Worm (Caenorhabditis elegans) whole organism, L4 larva: ENCODE measurements around the gene F35H10.10.

Source experiments
- D1046.2 ChIP-seq: fragments of 200-800 bp; sonication (Bioruptor generic); IDR thresholded peaks from 2 replicates; pipeline ENCODE4 v1.3.6; 2022; ENCODE audit warnings: missing genetic modification characterization, missing compliant biosample characterization
- F37D6.2 ChIP-seq: sonication (generic microtip); optimal IDR thresholded peaks from 2 replicates; lab custom pipeline; 2016; ENCODE audit warnings: mild to moderate bottlenecking, missing genetic modification characterization, missing compliant biosample characterization
- R02D3.7 ChIP-seq: fragments of 150-350 bp; sonication (generic microtip); optimal IDR thresholded peaks from 3 replicates; lab custom pipeline; 2014; ENCODE audit warnings: missing biosample characterization, missing genetic modification characterization
- T26A8.4 ChIP-seq: fragments of 200-800 bp; sonication (Bioruptor generic); IDR thresholded peaks from 2 replicates; pipeline ENCODE4 v1.3.6; 2022; ENCODE audit warnings: missing genetic modification characterization, missing compliant biosample characterization
- Y48G9A.11 ChIP-seq: fragments of 200-800 bp; sonication (Bioruptor generic); IDR thresholded peaks from 2 replicates; pipeline ENCODE4 v1.3.6; 2022; ENCODE audit warnings: missing genetic modification reagents, missing genetic modification characterization, missing compliant biosample characterization
- Y75B8A.6 ChIP-seq: fragments of 200-800 bp; sonication (Bioruptor generic); IDR thresholded peaks from 2 replicates; pipeline ENCODE4 v1.3.6; 2022; ENCODE audit warnings: missing genetic modification reagents, missing genetic modification characterization, missing compliant biosample characterization
- ZK546.5 ChIP-seq, 2 experiments: sonication (generic microtip); optimal IDR thresholded peaks; 2 replicates each; lab custom pipeline; 2017; ENCODE audit warnings: missing biosample characterization in 2 of 2, missing genetic modification characterization in 2 of 2
- aha-1 ChIP-seq: fragments of 150-350 bp; peaks from one replicate; lab custom pipeline; 2014; ENCODE audit warnings: missing biosample characterization, missing genetic modification characterization
- aly-2 ChIP-seq: sonication (generic microtip); optimal IDR thresholded peaks from 2 replicates; lab custom pipeline; 2018; ENCODE audit warnings: missing biosample characterization, missing genetic modification characterization
- arid-1 ChIP-seq: fragments of 200-800 bp; sonication (Bioruptor generic); conservative IDR thresholded peaks from 2 replicates; pipeline ENCODE4 v1.3.6; 2022; ENCODE audit warnings: missing genetic modification reagents, missing genetic modification characterization, missing compliant biosample characterization
- attf-4 ChIP-seq: sonication (generic microtip); optimal IDR thresholded peaks from 3 replicates; lab custom pipeline; 2017; ENCODE audit warnings: missing biosample characterization, missing genetic modification characterization
- ceh-28 ChIP-seq: fragments of 150-350 bp; optimal IDR thresholded peaks from 2 replicates; lab custom pipeline; 2014; ENCODE audit warnings: missing biosample characterization, missing genetic modification reagents, missing genetic modification characterization
- cey-2 ChIP-seq: sonication (generic microtip); optimal IDR thresholded peaks from 3 replicates; lab custom pipeline; 2017; ENCODE audit warnings: missing genetic modification characterization, mild to moderate bottlenecking, missing compliant biosample characterization, antibody characterized with exemption, borderline replicate concordance; ENCODE audit not compliant: insufficient read depth
- ctbp-1 ChIP-seq: fragments of 200-800 bp; sonication (Bioruptor generic); IDR thresholded peaks from 2 replicates; pipeline ENCODE4 v1.3.6; 2022; ENCODE audit warnings: missing genetic modification reagents, missing genetic modification characterization, missing compliant biosample characterization
- daf-19 ChIP-seq: fragments of 200-800 bp; sonication (Bioruptor generic); conservative IDR thresholded peaks from 2 replicates; pipeline ENCODE4 v1.3.6; 2022; ENCODE audit warnings: missing genetic modification characterization, missing compliant biosample characterization
- dpl-1 ChIP-seq: fragments of 150-350 bp; optimal IDR thresholded peaks from 2 replicates; lab custom pipeline; 2014; ENCODE audit warnings: missing biosample characterization, missing genetic modification reagents, missing genetic modification characterization
- duxl-1 ChIP-seq: sonication (generic microtip); optimal IDR thresholded peaks from 2 replicates; lab custom pipeline; 2016; ENCODE audit warnings: mild to moderate bottlenecking, missing genetic modification characterization, moderate library complexity, missing compliant biosample characterization; ENCODE audit not compliant: poor library complexity
- hlh-11 ChIP-seq: fragments of 200-800 bp; sonication (Bioruptor generic); optimal IDR thresholded peaks from 2 replicates; lab custom pipeline; 2018; ENCODE audit warnings: mild to moderate bottlenecking, missing genetic modification characterization, missing compliant biosample characterization
- hlh-30 ChIP-seq: sonication (generic microtip); optimal IDR thresholded peaks from 2 replicates; lab custom pipeline; 2017; ENCODE audit warnings: antibody characterized with exemption, mild to moderate bottlenecking, missing genetic modification characterization, missing compliant biosample characterization; ENCODE audit not compliant: insufficient read depth
- lin-29 ChIP-seq: fragments of 200-800 bp; sonication (Bioruptor generic); IDR thresholded peaks from 2 replicates; pipeline ENCODE4 v1.3.6; 2022; ENCODE audit warnings: missing genetic modification reagents, missing genetic modification characterization, missing compliant biosample characterization
- lin-39 ChIP-seq: fragments of 150-350 bp; optimal IDR thresholded peaks from 2 replicates; lab custom pipeline; 2014; ENCODE audit warnings: missing biosample characterization, missing genetic modification reagents, missing genetic modification characterization
- mdt-29 ChIP-seq: fragments of 200-800 bp; sonication (Bioruptor generic); IDR thresholded peaks from 2 replicates; pipeline ENCODE4 v1.3.6; 2022; ENCODE audit warnings: missing genetic modification reagents, missing genetic modification characterization, missing compliant biosample characterization
- mep-1 ChIP-seq: fragments of 150-350 bp; sonication (generic microtip); optimal IDR thresholded peaks from 3 replicates; lab custom pipeline; 2014; ENCODE audit warnings: missing biosample characterization, missing genetic modification characterization
- mxl-2 ChIP-seq: fragments of 200-800 bp; sonication (Bioruptor generic); conservative IDR thresholded peaks from 2 replicates; pipeline ENCODE4 v1.3.6; 2022; ENCODE audit warnings: missing genetic modification reagents, missing genetic modification characterization, missing compliant biosample characterization
- mxl-3 ChIP-seq: fragments of 200-800 bp; sonication (Bioruptor generic); optimal IDR thresholded peaks from 2 replicates; lab custom pipeline; 2018; ENCODE audit warnings: mild to moderate bottlenecking, missing genetic modification characterization, missing compliant biosample characterization
- nhr-11 ChIP-seq: fragments of 150-350 bp; optimal IDR thresholded peaks from 2 replicates; lab custom pipeline; 2014; ENCODE audit warnings: missing biosample characterization, missing genetic modification characterization
- nhr-111 ChIP-seq: fragments of 200-800 bp; sonication (Bioruptor generic); optimal IDR thresholded peaks from 2 replicates; lab custom pipeline; 2018; ENCODE audit warnings: mild to moderate bottlenecking, missing genetic modification characterization, missing compliant biosample characterization
- nhr-25 ChIP-seq: sonication (generic microtip); optimal IDR thresholded peaks from 2 replicates; lab custom pipeline; 2017; ENCODE audit warnings: missing genetic modification characterization, mild to moderate bottlenecking, missing compliant biosample characterization, antibody characterized with exemption, moderate library complexity, borderline replicate concordance; ENCODE audit not compliant: insufficient read depth
- nhr-6 ChIP-seq: fragments of 150-350 bp; optimal IDR thresholded peaks from 2 replicates; lab custom pipeline; 2014; ENCODE audit warnings: missing biosample characterization, missing genetic modification characterization
- php-3 ChIP-seq: fragments of 200-800 bp; sonication (Bioruptor generic); IDR thresholded peaks from 2 replicates; pipeline ENCODE4 v1.3.6; 2022; ENCODE audit warnings: missing genetic modification reagents, missing genetic modification characterization, missing compliant biosample characterization
- rbr-2 ChIP-seq: sonication (generic microtip); optimal IDR thresholded peaks from 2 replicates; lab custom pipeline; 2016; ENCODE audit warnings: missing genotype, missing genetic modification characterization, missing compliant biosample characterization
- saeg-2 ChIP-seq: fragments of 200-800 bp; sonication (Bioruptor generic); IDR thresholded peaks from 2 replicates; pipeline ENCODE4 v1.3.6; 2022; ENCODE audit warnings: missing genetic modification reagents, missing genetic modification characterization, missing compliant biosample characterization
- set-16 ChIP-seq: fragments of 200-800 bp; sonication (Bioruptor generic); IDR thresholded peaks from 2 replicates; pipeline ENCODE4 v1.3.6; 2022; ENCODE audit warnings: missing genetic modification reagents, missing genetic modification characterization, missing compliant biosample characterization
- snpc-4 ChIP-seq: fragments of 150-350 bp; optimal IDR thresholded peaks from 2 replicates; lab custom pipeline; 2014; ENCODE audit warnings: missing biosample characterization, missing genetic modification characterization
- spr-1 ChIP-seq: sonication (generic microtip); optimal IDR thresholded peaks from 2 replicates; lab custom pipeline; 2016; ENCODE audit warnings: mild to moderate bottlenecking, missing genetic modification characterization, missing compliant biosample characterization
- spr-3 ChIP-seq: fragments of 200-800 bp; sonication (Bioruptor generic); optimal IDR thresholded peaks from 2 replicates; lab custom pipeline; 2018; ENCODE audit warnings: mild to moderate bottlenecking, missing genetic modification characterization, missing compliant biosample characterization
- unc-130 ChIP-seq: sonication (generic microtip); optimal IDR thresholded peaks from 2 replicates; lab custom pipeline; 2016; ENCODE audit warnings: missing genetic modification reagents, missing genetic modification characterization, missing compliant biosample characterization
- unc-62 ChIP-seq, 3 experiments: fragments of 150-350 bp in 1 of 3; sonication (generic microtip); optimal IDR thresholded peaks in 2 of 3; peaks in 1 of 3; 1 replicate in 1 of 3; 2 replicates in 2 of 3; lab custom pipeline; 2014 to 2017; ENCODE audit warnings: missing biosample characterization in 3 of 3, missing genetic modification characterization in 3 of 3, missing genetic modification reagents in 3 of 3, missing genotype in 1 of 3
- zfp-3 ChIP-seq: fragments of 200-800 bp; sonication (Bioruptor generic); conservative IDR thresholded peaks from 2 replicates; pipeline ENCODE4 v1.3.6; 2022; ENCODE audit warnings: missing genetic modification reagents, missing genetic modification characterization, missing compliant biosample characterization
- zip-2 ChIP-seq: fragments of 150-350 bp; optimal IDR thresholded peaks from 2 replicates; lab custom pipeline; 2014; ENCODE audit warnings: missing biosample characterization, missing genetic modification characterization
- ztf-7 ChIP-seq: fragments of 150-350 bp; optimal IDR thresholded peaks from 2 replicates; lab custom pipeline; 2014; ENCODE audit warnings: missing biosample characterization, missing genetic modification characterization

F35H10.10 gene

ce11 chrIV:8333988-8334863 lies 21.5 kb upstream of the F35H10.10 start, which contains the start of gene his-32:
his-32 (plus strand) TSS chrIV:8334305.
- TF ChIP-seq arid-1 (GFP tag; lab: Robert Waterston, UW) (no peak), nhr-11 (no peak), spr-3 (GFP tag; lab: Kevin White, UChicago) (no peak), R02D3.7 (no peak), nhr-111 (GFP tag; lab: Kevin White, UChicago) (no peak), nhr-25 (tag; lab: Kevin White, UChicago) (peak; percentile 92), attf-4 (tag; lab: Kevin White, UChicago) (no peak), duxl-1 (peak; percentile 20), mdt-29 (GFP tag; lab: Robert Waterston, UW) (no peak), unc-62 (GFP tag; optimal IDR thresholded peaks at IDR 0.05 in 1 of 2; lab: Kevin White, UChicago) (peak in 1 of 2 experiments; percentile 56), unc-62 (tag; optimal IDR thresholded peaks at IDR 0.05; lab: Kevin White, UChicago) (no peak), lin-29 (GFP tag; lab: Robert Waterston, UW) (no peak), saeg-2 (GFP tag; lab: Robert Waterston, UW) (no peak), dpl-1 (peak; percentile 0), ctbp-1 (no peak), spr-1 (tag; lab: Kevin White, UChicago) (no peak), ceh-28 (no peak), hlh-11 (tag; lab: Kevin White, UChicago) (no peak), rbr-2 (tag; lab: Kevin White, UChicago) (peak; percentile 69), php-3 (no peak), nhr-6 (tag; lab: Kevin White, UChicago) (peak; percentile 85), snpc-4 (no peak), mep-1 (tag; lab: Kevin White, UChicago) (peak; percentile 91), set-16 (GFP tag; lab: Robert Waterston, UW) (peak; percentile 78; the same call in 1 of the 2 replicates), unc-130 (GFP tag; lab: Kevin White, UChicago) (no peak), lin-39 (no peak), ztf-7 (tag; lab: Kevin White, UChicago) (no peak), aha-1 (peak; percentile 15)
- TF ChIP-seq, all 104 proteins: peak for 9

- TF ChIP-seq Y75B8A.6 (GFP tag; lab: Robert Waterston, UW) (no peak), ZK546.5 (tag; optimal IDR thresholded peaks at IDR 0.05; lab: Kevin White, UChicago) (no peak), Y48G9A.11 (GFP tag; lab: Robert Waterston, UW) (no peak), hlh-30 (tag; lab: Kevin White, UChicago) (no peak), zip-2 (tag; lab: Kevin White, UChicago) (no peak), nhr-6 (tag; lab: Kevin White, UChicago) (no peak)
Observed at ce11 chrIV:8333954-8333987, 21.0 kb upstream of the F35H10.10 start, which contains the start of gene his-31. his-31 (minus strand) TSS chrIV:8333983.

ce11 chrIV:8333554-8333953 lies 20.8 kb upstream of the F35H10.10 start:
- no peak for TF ChIP-seq cey-2 (tag; lab: Kevin White, UChicago)
- TF ChIP-seq mxl-3 = no peak
- no peak for TF ChIP-seq zip-2 (tag; lab: Kevin White, UChicago)
- TF ChIP-seq F37D6.2 (tag; lab: Kevin White, UChicago) = no peak
- TF ChIP-seq mxl-2 (GFP tag; lab: Robert Waterston, UW) = no peak
- no peak for TF ChIP-seq T26A8.4 (GFP tag; lab: Robert Waterston, UW)
- TF ChIP-seq zfp-3 (GFP tag; lab: Robert Waterston, UW) = no peak
- no peak for TF ChIP-seq aly-2 (tag; lab: Kevin White, UChicago)
- TF ChIP-seq daf-19 = no peak
- TF ChIP-seq R02D3.7 = no peak
- TF ChIP-seq D1046.2 (GFP tag; lab: Robert Waterston, UW) = no peak
- no peak for TF ChIP-seq hlh-11 (tag; lab: Kevin White, UChicago)
